Fruit fly (Drosophila melanogaster): ENCODE measurements around the gene CG9231.

CG9231 gene

dm6 chr3L:19590422-19590821 lies 4.6 kb upstream of the CG9231 start, which contains the start of gene CG14100 (continued):
- TF ChIP-seq Poxn (GFP tag; IDR thresholded peaks at IDR 0.05) (peak; percentile 100), Opbp (GFP tag; IDR thresholded peaks at IDR 0.05; ENCODE audit: partially characterized antibody) (peak; percentile 76; the same call in 2 of the 3 replicates), B-H2 (GFP tag; optimal IDR thresholded peaks at IDR 0.05) (peak; percentile 100), unc-4 (GFP tag; IDR thresholded peaks at IDR 0.05; ENCODE audit: partially characterized antibody) (0 out of 2 replicates have a peak, but pooled peaks have one; percentile 16), CG12071 (GFP tag; optimal IDR thresholded peaks at IDR 0.05) (peak; percentile 100), Blimp-1 (GFP tag; optimal IDR thresholded peaks at IDR 0.05) (peak; percentile 100), CG15269 (tag; optimal IDR thresholded peaks at IDR 0.05) (peak; percentile 100), oc (tag; optimal IDR thresholded peaks at IDR 0.05) (peak; percentile 100), BtbVII (GFP tag; optimal IDR thresholded peaks at IDR 0.05) (peak; percentile 100), CG4707 (GFP tag; optimal IDR thresholded peaks at IDR 0.05) (peak; percentile 100), Ets65A (GFP tag) (peak; percentile 100), salm (tag; optimal IDR thresholded peaks at IDR 0.05) (peak; percentile 100), grau (tag; optimal IDR thresholded peaks at IDR 0.05) (peak; percentile 100), prd (optimal IDR thresholded peaks at IDR 0.05) (no peak), prd (GFP tag; IDR thresholded peaks at IDR 0.05) (peak; percentile 100), B-H1 (GFP tag; IDR thresholded peaks at IDR 0.05) (peak; percentile 100), ind (GFP tag; optimal IDR thresholded peaks at IDR 0.05) (peak; percentile 100), E2f1 (GFP tag; IDR thresholded peaks at IDR 0.05) (peak; percentile 100), peb (GFP tag; IDR thresholded peaks at IDR 0.05) (peak; percentile 100), CG15514 (GFP tag; optimal IDR thresholded peaks at IDR 0.05) (peak; percentile 97), gcm2 (GFP tag; optimal IDR thresholded peaks at IDR 0.05) (peak; percentile 100), tup (GFP tag; optimal IDR thresholded peaks at IDR 0.05) (peak; percentile 100), Scr (GFP tag; IDR thresholded peaks at IDR 0.05; ENCODE audit: partially characterized antibody) (0 out of 2 replicates have a peak, but pooled peaks have one; percentile 25), Oli (tag; optimal IDR thresholded peaks at IDR 0.05) (peak; percentile 100), CG1603 (tag; optimal IDR thresholded peaks at IDR 0.05) (peak; percentile 99), CG43689 (GFP tag; IDR thresholded peaks at IDR 0.05) (peak; percentile 100), D19A (tag; optimal IDR thresholded peaks at IDR 0.05) (peak; percentile 98), Med (GFP tag) (peak; percentile 100), Adf1 (GFP tag; IDR thresholded peaks at IDR 0.05) (peak; percentile 97), nom (GFP tag; optimal IDR thresholded peaks at IDR 0.05) (peak; percentile 100), gro (GFP tag; optimal IDR thresholded peaks at IDR 0.05) (peak; percentile 100), Nf-YA (GFP tag; IDR thresholded peaks at IDR 0.05) (peak; percentile 100), luna (GFP tag; optimal IDR thresholded peaks at IDR 0.05) (peak; percentile 100), CG34224 (GFP tag; IDR thresholded peaks at IDR 0.05; ENCODE audit: partially characterized antibody) (peak; percentile 49; the same call in 1 of the 3 replicates), slbo (GFP tag; IDR thresholded peaks at IDR 0.05) (peak; percentile 100), emc (GFP tag; optimal IDR thresholded peaks at IDR 0.05) (peak; percentile 100), Dp (GFP tag; optimal IDR thresholded peaks at IDR 0.05) (peak; percentile 94), CG10366 (GFP tag; IDR thresholded peaks at IDR 0.05) (peak; percentile 100), D (optimal IDR thresholded peaks at IDR 0.05) (no peak), D (GFP tag; optimal IDR thresholded peaks at IDR 0.05) (peak; percentile 100)

- TF ChIP-seq insv (GFP tag; optimal IDR thresholded peaks at IDR 0.05) (no peak), Sox102F (GFP tag; optimal IDR thresholded peaks at IDR 0.05) (no peak), CG18011 (GFP tag; optimal IDR thresholded peaks at IDR 0.05) (no peak), CG17186 (GFP tag; optimal IDR thresholded peaks at IDR 0.05) (no peak), tx (GFP tag; optimal IDR thresholded peaks at IDR 0.05) (no peak), BtbVII (GFP tag; optimal IDR thresholded peaks at IDR 0.05) (no peak), CG15269 (tag; optimal IDR thresholded peaks at IDR 0.05) (no peak), sens (GFP tag) (no peak), CG9215 (GFP tag; IDR thresholded peaks at IDR 0.05) (no peak), pum (GFP tag; optimal IDR thresholded peaks at IDR 0.05) (no peak), CG12769 (tag; optimal IDR thresholded peaks at IDR 0.05) (peak; percentile 6), dm (GFP tag; optimal IDR thresholded peaks at IDR 0.05) (no peak), CG15696 (tag; optimal IDR thresholded peaks at IDR 0.05) (no peak), CG6272 (GFP tag; IDR thresholded peaks at IDR 0.05) (no peak)
Observed at dm6 chr3L:19584369-19584915, 1.4 kb downstream of the CG9231 start, which contains the start of gene Shal. TSS of gene Shal (minus strand) at chr3L:19584568.

All from whole organism, embryonic.